Worm (Caenorhabditis elegans) whole organism, late embryonic: ENCODE data around the gene Y38E10A.34.

Experiments used
- C38D4.7 ChIP-seq: fragments of 200-800 bp; sonication (Bioruptor generic); optimal IDR thresholded peaks from 2 replicates; lab custom pipeline; 2018; ENCODE audit warnings: mild to moderate bottlenecking, missing genetic modification characterization, moderate library complexity, missing compliant biosample characterization
- hlh-30 ChIP-seq: sonication (generic microtip); optimal IDR thresholded peaks from 2 replicates; lab custom pipeline; 2017; ENCODE audit warnings: antibody characterized with exemption, missing genetic modification characterization, missing compliant biosample characterization; ENCODE audit not compliant: insufficient read depth
- odd-2 ChIP-seq: sonication (generic microtip); optimal IDR thresholded peaks from 2 replicates; lab custom pipeline; 2017; ENCODE audit warnings: antibody characterized with exemption, mild to moderate bottlenecking, missing genetic modification characterization, missing compliant biosample characterization
- tbx-7 ChIP-seq: sonication (generic microtip); optimal IDR thresholded peaks from 2 replicates; lab custom pipeline; 2016; ENCODE audit warnings: missing genotype, missing genetic modification characterization, missing compliant biosample characterization

DNA sequence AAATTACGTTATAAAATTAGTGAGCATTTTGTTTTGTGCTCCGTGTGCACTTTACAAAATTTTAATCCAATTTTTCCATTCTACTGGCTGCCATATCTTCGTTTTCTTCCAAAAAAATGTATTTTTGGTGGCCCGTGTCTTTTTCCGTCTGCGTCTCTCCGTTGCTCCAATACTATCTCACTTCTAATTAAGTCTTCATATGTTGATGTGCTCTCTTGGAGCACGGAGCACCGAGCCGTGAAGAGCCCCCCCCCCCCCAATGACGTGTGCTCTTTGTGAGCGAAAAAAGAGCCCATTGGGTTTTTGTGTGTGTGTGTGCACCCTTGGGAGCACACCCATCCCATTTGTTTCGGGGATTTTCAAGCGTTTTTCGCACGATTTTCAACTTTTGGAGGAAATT is 34.0 kb downstream of the Y38E10A.34 start:
- TF ChIP-seq C38D4.7 (GFP tag; lab: Kevin White, UChicago) (no peak), odd-2 (no peak), hlh-30 (tag; lab: Kevin White, UChicago) (no peak), tbx-7 (tag; lab: Kevin White, UChicago) (no peak)
